In genomic region chrII:15025599-15026164, ce11 we compare ENCODE assay signal across 4 worm cellular contexts.
TF ChIP-seq lines count a peak whose summit lies in the region.

Gene cmtr-1 (plus strand): TSS chrII:15026114.

TF ChIP-seq in whole organism, L2 larva, 48 proteins besides CTCF, POLR2A, EP300 and RAD21 (continued from another document):
- peak; percentile 45 for TF ChIP-seq zag-1 (tag; optimal IDR thresholded peaks at IDR 0.05; lab: Kevin White, UChicago)
- peak; percentile 95 for TF ChIP-seq ztf-4 (tag; optimal IDR thresholded peaks at IDR 0.05; lab: Kevin White, UChicago)
- TF ChIP-seq ztf-1 (GFP tag; conservative IDR thresholded peaks at IDR 0.05; lab: Robert Waterston, UW), result 0 out of 2 replicates have a peak, but pooled peaks have one; percentile 26
- peak; percentile 88 for TF ChIP-seq C34F6.9 (tag; optimal IDR thresholded peaks at IDR 0.05; lab: Kevin White, UChicago)
- TF ChIP-seq nhr-25 (tag; optimal IDR thresholded peaks at IDR 0.05; lab: Kevin White, UChicago), result peak; percentile 95
- no peak for TF ChIP-seq mbf-1 (tag; optimal IDR thresholded peaks at IDR 0.05; lab: Kevin White, UChicago)
- no peak for TF ChIP-seq dmd-4 (tag; optimal IDR thresholded peaks at IDR 0.05; lab: Kevin White, UChicago)
- TF ChIP-seq nhr-12 (tag; optimal IDR thresholded peaks at IDR 0.05; lab: Kevin White, UChicago), result peak; percentile 20
- TF ChIP-seq skn-1 (tag; optimal IDR thresholded peaks at IDR 0.05; lab: Kevin White, UChicago), result no peak
- peak; percentile 82 for TF ChIP-seq Y55F3AM.14 (GFP tag; optimal IDR thresholded peaks at IDR 0.05; lab: Kevin White, UChicago)
- TF ChIP-seq gmeb-1 (tag; optimal IDR thresholded peaks at IDR 0.05; lab: Kevin White, UChicago), result peak; percentile 95
- TF ChIP-seq ceh-16 (tag; optimal IDR thresholded peaks at IDR 0.05; lab: Kevin White, UChicago), result peak; percentile 91
- TF ChIP-seq lin-39 (tag; optimal IDR thresholded peaks at IDR 0.05; lab: Kevin White, UChicago), result no peak
- peak; percentile 94 for TF ChIP-seq ama-1 (optimal IDR thresholded peaks at IDR 0.05; lab: Kevin White, UChicago)
- TF ChIP-seq peb-1 (tag; optimal IDR thresholded peaks at IDR 0.05; lab: Kevin White, UChicago), result no peak
- TF ChIP-seq nhr-10 (tag; optimal IDR thresholded peaks at IDR 0.05; lab: Kevin White, UChicago), result peak; percentile 14
- peak; percentile 96 for TF ChIP-seq sem-4 (tag; optimal IDR thresholded peaks at IDR 0.05; lab: Kevin White, UChicago)
- TF ChIP-seq nhr-77 (tag; optimal IDR thresholded peaks at IDR 0.05; lab: Kevin White, UChicago), result peak; percentile 94
- peak; percentile 100 for TF ChIP-seq snpc-4 (tag; optimal IDR thresholded peaks at IDR 0.05; lab: Kevin White, UChicago)
- peak; percentile 90 for TF ChIP-seq nhr-129 (tag; optimal IDR thresholded peaks at IDR 0.05; lab: Kevin White, UChicago)
- TF ChIP-seq crh-2 (tag; optimal IDR thresholded peaks at IDR 0.05; lab: Kevin White, UChicago), result peak; percentile 99
- peak; percentile 99 for TF ChIP-seq unc-55 (GFP tag; optimal IDR thresholded peaks at IDR 0.05; lab: Kevin White, UChicago)
- peak; percentile 41 for TF ChIP-seq unc-62 (GFP tag; optimal IDR thresholded peaks at IDR 0.05; lab: Kevin White, UChicago)
- TF ChIP-seq sma-3 (GFP tag; optimal IDR thresholded peaks at IDR 0.05; lab: Kevin White, UChicago), result peak; percentile 100
- peak; percentile 90 to 95 for TF ChIP-seq lsy-2 (tag; optimal IDR thresholded peaks at IDR 0.05; lab: Kevin White, UChicago)
- no peak for TF ChIP-seq alr-1 (tag; optimal IDR thresholded peaks at IDR 0.05; lab: Kevin White, UChicago)

TF ChIP-seq in whole organism, L4 larva, 104 proteins besides CTCF, POLR2A, EP300 and RAD21 (continued from another document and continues in another):
- TF ChIP-seq F37D6.2 (tag; optimal IDR thresholded peaks at IDR 0.05; lab: Kevin White, UChicago) (peak; percentile 85), nhr-11 (tag; optimal IDR thresholded peaks at IDR 0.05; lab: Kevin White, UChicago) (peak; percentile 89), saeg-2 (GFP tag; IDR thresholded peaks at IDR 0.05; lab: Robert Waterston, UW) (peak; percentile 78), ZK337.2 (GFP tag; IDR thresholded peaks at IDR 0.05; lab: Robert Waterston, UW) (peak; percentile 5; the same call in 1 of the 2 replicates), unc-39 (tag; optimal IDR thresholded peaks at IDR 0.05; lab: Kevin White, UChicago) (no peak), ceh-62 (tag; optimal IDR thresholded peaks at IDR 0.05; lab: Kevin White, UChicago) (no peak), nhr-6 (tag; optimal IDR thresholded peaks at IDR 0.05; lab: Kevin White, UChicago) (peak; percentile 75), spr-1 (tag; optimal IDR thresholded peaks at IDR 0.05; lab: Kevin White, UChicago) (peak; percentile 95), dmd-8 (GFP tag; IDR thresholded peaks at IDR 0.05; lab: Robert Waterston, UW) (peak; percentile 66; the same call in 1 of the 2 replicates), ctbp-1 (GFP tag; IDR thresholded peaks at IDR 0.05; lab: Robert Waterston, UW) (peak; percentile 80), Y75B8A.6 (GFP tag; IDR thresholded peaks at IDR 0.05; lab: Robert Waterston, UW) (no peak), skn-1 (tag; optimal IDR thresholded peaks at IDR 0.05; lab: Kevin White, UChicago) (no peak), madf-5 (GFP tag; IDR thresholded peaks at IDR 0.05; lab: Robert Waterston, UW) (peak in 1 of 2 experiments; percentile 67; a peak in 1 of 4 replicates), arid-1 (GFP tag; conservative IDR thresholded peaks at IDR 0.05; lab: Robert Waterston, UW) (peak; percentile 96), zip-2 (tag; optimal IDR thresholded peaks at IDR 0.05; lab: Kevin White, UChicago) (peak; percentile 84), lin-1 (GFP tag; IDR thresholded peaks at IDR 0.05; lab: Robert Waterston, UW) (peak; percentile 95), fkh-10 (GFP tag; optimal IDR thresholded peaks at IDR 0.05; lab: Kevin White, UChicago) (peak; percentile 83), vab-7 (GFP tag; IDR thresholded peaks at IDR 0.05; lab: Robert Waterston, UW) (peak; percentile 85), dmd-6 (GFP tag; IDR thresholded peaks at IDR 0.05; lab: Robert Waterston, UW) (peak; percentile 95), nhr-76 (tag; optimal IDR thresholded peaks at IDR 0.05; lab: Kevin White, UChicago) (no peak), daf-12 (tag; optimal IDR thresholded peaks at IDR 0.05; lab: Kevin White, UChicago) (no peak), snpc-4 (tag; optimal IDR thresholded peaks at IDR 0.05; lab: Kevin White, UChicago) (peak; percentile 100), dmd-9 (GFP tag; IDR thresholded peaks at IDR 0.05; lab: Robert Waterston, UW) (peak; percentile 90), T20F7.1 (GFP tag; optimal IDR thresholded peaks at IDR 0.05; lab: Kevin White, UChicago) (peak; percentile 100), fos-1 (tag; optimal IDR thresholded peaks at IDR 0.05; lab: Kevin White, UChicago) (no peak), lim-7 (GFP tag; IDR thresholded peaks at IDR 0.05; lab: Robert Waterston, UW) (no peak), daf-16 (GFP tag; optimal IDR thresholded peaks at IDR 0.05; lab: Kevin White, UChicago) (peak; percentile 82 to 93), daf-16 (tag; optimal IDR thresholded peaks at IDR 0.05; lab: Kevin White, UChicago) (peak; percentile 92), nhr-42 (GFP tag; IDR thresholded peaks at IDR 0.05; lab: Robert Waterston, UW) (peak; percentile 98), egl-43 (GFP tag; IDR thresholded peaks at IDR 0.05; lab: Robert Waterston, UW) (peak; percentile 92), pqm-1 (tag; optimal IDR thresholded peaks at IDR 0.05; lab: Kevin White, UChicago) (peak; percentile 50), nhr-77 (tag; optimal IDR thresholded peaks at IDR 0.05; lab: Kevin White, UChicago) (peak; percentile 97), zag-1 (tag; optimal IDR thresholded peaks at IDR 0.05; lab: Kevin White, UChicago) (no peak), nhr-41 (GFP tag; IDR thresholded peaks at IDR 0.05; lab: Robert Waterston, UW) (peak; percentile 84), ces-1 (GFP tag; optimal IDR thresholded peaks at IDR 0.05; lab: Kevin White, UChicago) (peak; percentile 15), unc-130 (GFP tag; optimal IDR thresholded peaks at IDR 0.05; lab: Kevin White, UChicago) (peak; percentile 93)

TF ChIP-seq in whole organism, late embryonic, 69 proteins besides CTCF, POLR2A, EP300 and RAD21 (continued from another document):
- TF ChIP-seq hlh-30 (tag; optimal IDR thresholded peaks at IDR 0.05; lab: Kevin White, UChicago; ENCODE audit: insufficient read depth), result peak; percentile 69
- TF ChIP-seq Y22D7AL.16 (tag; optimal IDR thresholded peaks at IDR 0.05; lab: Kevin White, UChicago), result peak; percentile 8
- TF ChIP-seq pros-1 (tag; optimal IDR thresholded peaks at IDR 0.05; lab: Kevin White, UChicago), result peak; percentile 63
- peak; percentile 48 for TF ChIP-seq ceh-31 (tag; optimal IDR thresholded peaks at IDR 0.05; lab: Kevin White, UChicago)
TF ChIP-seq in whole organism, late embryonic: peak in this region for 23.

TF ChIP-seq in whole organism, mixed stage, embryonic, 35 proteins besides CTCF, POLR2A, EP300 and RAD21 (continued from another document):
- TF ChIP-seq unc-62 (GFP tag; optimal IDR thresholded peaks at IDR 0.05; lab: Kevin White, UChicago) (peak; percentile 42), ztf-11 (tag; optimal IDR thresholded peaks at IDR 0.05; lab: Kevin White, UChicago) (peak; percentile 39), elt-1 (tag; optimal IDR thresholded peaks at IDR 0.05; lab: Kevin White, UChicago; ENCODE audit: borderline replicate concordance, insufficient read depth) (no peak), flh-1 (GFP tag; optimal IDR thresholded peaks at IDR 0.05; lab: Kevin White, UChicago) (no peak), tbx-8 (GFP tag; optimal IDR thresholded peaks at IDR 0.05; lab: Kevin White, UChicago) (no peak), hlh-1 (tag; optimal IDR thresholded peaks at IDR 0.05; lab: Kevin White, UChicago) (no peak)
TF ChIP-seq in whole organism, mixed stage, embryonic: peak in this region for 21.
